Fruit fly (Drosophila melanogaster) whole organism, embryonic: Measurements from ENCODE around the gene cno.

Experiments
- Awh ChIP-seq: fragments of 200-800 bp; sonication (Bioruptor generic); IDR thresholded peaks from 2 replicates; pipeline ENCODE4, ENCODE4 v1.3.6; 2022; ENCODE audit warnings: missing biosample characterization, missing genetic modification characterization
- CG10209 ChIP-seq: fragments of 200-800 bp; sonication (Bioruptor generic); optimal IDR thresholded peaks from 3 replicates; lab custom pipeline; 2017; ENCODE audit warnings: missing biosample characterization, mild to moderate bottlenecking, missing genetic modification characterization, missing genetic modification reagents
- CG10267 ChIP-seq: fragments of 200-800 bp; sonication (Bioruptor generic); optimal IDR thresholded peaks from 2 replicates; lab custom pipeline; 2018; ENCODE audit warnings: missing biosample characterization, mild to moderate bottlenecking, missing genetic modification characterization, moderate library complexity
- CG10979 ChIP-seq: fragments of 200-800 bp; sonication (Bioruptor generic); optimal IDR thresholded peaks from 2 replicates; lab custom pipeline; 2018; ENCODE audit warnings: missing biosample characterization, mild to moderate bottlenecking, missing genetic modification characterization, moderate library complexity
- CG11723 ChIP-seq: fragments of 200-800 bp; sonication (Bioruptor generic); optimal IDR thresholded peaks from 2 replicates; lab custom pipeline; 2017; ENCODE audit warnings: missing biosample characterization, mild to moderate bottlenecking, missing genetic modification characterization
- CG12391 ChIP-seq: fragments of 200-800 bp; sonication (Bioruptor generic); optimal IDR thresholded peaks from 3 replicates; lab custom pipeline; 2018; ENCODE audit warnings: missing biosample characterization, mild to moderate bottlenecking, missing genetic modification characterization, moderate library complexity
- CG13894 ChIP-seq: fragments of 200-800 bp; sonication (Bioruptor generic); optimal IDR thresholded peaks from 3 replicates; lab custom pipeline; 2018; ENCODE audit warnings: missing biosample characterization, mild to moderate bottlenecking, missing genetic modification characterization, moderate library complexity
- CG14014 ChIP-seq: fragments of 200-800 bp; sonication (Bioruptor generic); IDR thresholded peaks from 2 replicates; pipeline ENCODE4 v1.3.6; 2022; ENCODE audit warnings: missing biosample characterization, missing genetic modification characterization
- CG1603 ChIP-seq: fragments of 200-800 bp; sonication (Bioruptor generic); optimal IDR thresholded peaks from 2 replicates; lab custom pipeline; 2019; ENCODE audit warnings: missing biosample characterization, mild to moderate bottlenecking, missing genetic modification characterization, moderate library complexity
- CG18262 ChIP-seq: fragments of 200-800 bp; optimal IDR thresholded peaks from 3 replicates; lab custom pipeline; 2019; ENCODE audit warnings: missing biosample characterization, mild to moderate bottlenecking, missing genetic modification characterization, moderate library complexity
- CG18599 ChIP-seq: fragments of 200-800 bp; sonication (Bioruptor generic); optimal IDR thresholded peaks from 3 replicates; lab custom pipeline; 2017; ENCODE audit warnings: missing biosample characterization, missing genetic modification characterization, mild to moderate bottlenecking, moderate library complexity, missing genetic modification reagents
- CG2712 ChIP-seq: fragments of 200-800 bp; optimal IDR thresholded peaks from 3 replicates; lab custom pipeline; 2019; ENCODE audit warnings: missing biosample characterization, mild to moderate bottlenecking, missing genetic modification characterization, moderate library complexity
- CG3726 ChIP-seq: fragments of 200-800 bp; sonication (Bioruptor generic); IDR thresholded peaks from 3 replicates; pipeline ENCODE4, ENCODE4 v1.3.6; 2022; ENCODE audit warnings: missing biosample characterization, missing genetic modification characterization
- CG4360 ChIP-seq: fragments of 200-800 bp; sonication (Bioruptor generic); IDR thresholded peaks from 2 replicates; pipeline ENCODE4 v1.3.6; 2022; ENCODE audit warnings: missing biosample characterization, missing genetic modification characterization
- CG7839 ChIP-seq: fragments of 200-800 bp; sonication (Bioruptor generic); optimal IDR thresholded peaks from 3 replicates; lab custom pipeline; 2018; ENCODE audit warnings: missing biosample characterization, mild to moderate bottlenecking, missing genetic modification characterization, moderate library complexity
- CG8765 ChIP-seq: fragments of 200-800 bp; sonication (Bioruptor generic); IDR thresholded peaks from 2 replicates; pipeline ENCODE4 v1.3.6; 2022; ENCODE audit warnings: missing biosample characterization, missing genetic modification characterization
- CoRest ChIP-seq: fragments of 200-800 bp; sonication (Bioruptor generic); optimal IDR thresholded peaks from 3 replicates; lab custom pipeline; 2018; ENCODE audit warnings: missing biosample characterization, mild to moderate bottlenecking, missing genetic modification characterization, moderate library complexity
- D19A ChIP-seq: fragments of 200-800 bp; optimal IDR thresholded peaks from 3 replicates; lab custom pipeline; 2019; ENCODE audit warnings: missing biosample characterization, mild to moderate bottlenecking, missing genetic modification characterization, moderate library complexity
- Ets65A ChIP-seq: fragments of 200-800 bp; sonication (Bioruptor generic); peaks from one replicate; lab custom pipeline; 2016; ENCODE audit warnings: missing biosample characterization, missing genetic modification characterization
- Hey ChIP-seq: fragments of 200-800 bp; sonication (Bioruptor generic); optimal IDR thresholded peaks from 3 replicates; lab custom pipeline; 2018; ENCODE audit warnings: missing biosample characterization, mild to moderate bottlenecking, missing genetic modification characterization
- Kr ChIP-seq: fragments of 200-800 bp; sonication (Bioruptor generic); optimal IDR thresholded peaks from 2 replicates; lab custom pipeline; 2017; ENCODE audit warnings: missing biosample characterization, mild to moderate bottlenecking, missing genetic modification characterization
- Med ChIP-seq: fragments of 200-800 bp; sonication (Bioruptor generic); peaks from one replicate; lab custom pipeline; 2016; ENCODE audit warnings: missing biosample characterization, missing genetic modification characterization, mild to moderate bottlenecking, inconsistent platforms, moderate library complexity
- Nf-YA ChIP-seq: fragments of 200-800 bp; sonication (Bioruptor generic); IDR thresholded peaks from 2 replicates; pipeline ENCODE4 v1.3.6; 2022; ENCODE audit warnings: missing biosample characterization, missing genetic modification characterization
- Xbp1 ChIP-seq: fragments of 200-800 bp; sonication (Bioruptor generic); optimal IDR thresholded peaks from 3 replicates; lab custom pipeline; 2016; ENCODE audit warnings: missing biosample characterization, mild to moderate bottlenecking, missing genetic modification characterization
- Xrp1 ChIP-seq: fragments of 200-800 bp; sonication (Bioruptor generic); IDR thresholded peaks from 2 replicates; pipeline ENCODE4 v1.3.6; 2022; ENCODE audit warnings: missing biosample characterization, missing genetic modification characterization
- ara ChIP-seq: fragments of 200-800 bp; sonication (Bioruptor generic); IDR thresholded peaks from 2 replicates; pipeline ENCODE4 v1.3.6; 2022; ENCODE audit warnings: missing biosample characterization, missing genetic modification characterization
- bsh ChIP-seq, 2 experiments: fragments of 200-800 bp; sonication (Bioruptor generic); optimal IDR thresholded peaks; 2 replicates each; lab custom pipeline; 2017 to 2018; ENCODE audit warnings: mild to moderate bottlenecking in 2 of 2, missing biosample characterization in 2 of 2, missing genetic modification characterization in 2 of 2, moderate library complexity in 1 of 2
- chm ChIP-seq: fragments of 200-800 bp; sonication (Bioruptor generic); IDR thresholded peaks from 2 replicates; pipeline ENCODE4 v1.3.6; 2022; ENCODE audit warnings: missing biosample characterization, missing genetic modification characterization
- crol ChIP-seq: fragments of 200-800 bp; sonication (Bioruptor generic); IDR thresholded peaks from 2 replicates; pipeline ENCODE4 v1.3.6; 2022; ENCODE audit warnings: missing biosample characterization, missing genetic modification characterization
- dmrt11E ChIP-seq: fragments of 200-800 bp; sonication (Bioruptor generic); optimal IDR thresholded peaks from 3 replicates; lab custom pipeline; 2018; ENCODE audit warnings: missing biosample characterization, mild to moderate bottlenecking, missing genetic modification characterization, moderate library complexity
- eve ChIP-seq, 2 experiments: fragments of >200 bp; optimal IDR thresholded peaks; 2 replicates each; lab custom pipeline; 2017; ENCODE audit warnings: missing biosample characterization in 2 of 2, missing genetic modification characterization in 2 of 2
- grau ChIP-seq: fragments of 200-800 bp; optimal IDR thresholded peaks from 3 replicates; lab custom pipeline; 2019; ENCODE audit warnings: missing biosample characterization, mild to moderate bottlenecking, missing genetic modification characterization, moderate library complexity
- gsb-n ChIP-seq: fragments of 200-800 bp; sonication (Bioruptor generic); optimal IDR thresholded peaks from 3 replicates; lab custom pipeline; 2018; ENCODE audit warnings: missing biosample characterization, mild to moderate bottlenecking, missing genetic modification characterization
- h ChIP-seq: fragments of >200 bp; optimal IDR thresholded peaks from 2 replicates; lab custom pipeline; 2017
- kni ChIP-seq: fragments of 200-800 bp; sonication (Bioruptor generic); optimal IDR thresholded peaks from 3 replicates; lab custom pipeline; 2017; ENCODE audit warnings: mild to moderate bottlenecking, missing biosample characterization, missing genetic modification reagents, missing genetic modification characterization
- lab ChIP-seq: fragments of 200-800 bp; sonication (Bioruptor generic); optimal IDR thresholded peaks from 3 replicates; lab custom pipeline; 2017; ENCODE audit warnings: missing biosample characterization, missing genetic modification characterization, mild to moderate bottlenecking, moderate library complexity, missing genetic modification reagents
- lola ChIP-seq, 3 experiments: fragments of >200 bp in 2 of 3; fragments of 200-800 bp in 1 of 3; sonication (Bioruptor generic) in 1 of 3; optimal IDR thresholded peaks; 2 replicates each; lab custom pipeline; 2017 to 2019; ENCODE audit warnings: missing biosample characterization in 3 of 3, missing genetic modification characterization in 3 of 3, mild to moderate bottlenecking in 1 of 3, moderate library complexity in 1 of 3
- nerfin-1 ChIP-seq: fragments of 200-800 bp; sonication (Bioruptor generic); optimal IDR thresholded peaks from 3 replicates; lab custom pipeline; 2019; ENCODE audit warnings: missing biosample characterization, mild to moderate bottlenecking, missing genetic modification characterization, moderate library complexity
- onecut ChIP-seq: fragments of 200-800 bp; sonication (Bioruptor generic); IDR thresholded peaks from 2 replicates; pipeline ENCODE4 v1.3.6; 2022; ENCODE audit warnings: missing biosample characterization, missing genetic modification characterization
- pan ChIP-seq, 4 experiments: fragments of >200 bp in 3 of 4; fragments of 200-800 bp in 1 of 4; sonication (Bioruptor generic) in 1 of 4; optimal IDR thresholded peaks in 3 of 4; IDR thresholded peaks in 1 of 4; 2 replicates each; pipeline versions ENCODE4 v1.3.6 to Lab custom; 2017 to 2022; ENCODE audit warnings: missing biosample characterization in 2 of 4, missing genetic modification characterization in 2 of 4, mixed read lengths in 1 of 4
- phol ChIP-seq: fragments of 200-800 bp; sonication (Bioruptor generic); optimal IDR thresholded peaks from 3 replicates; lab custom pipeline; 2018; ENCODE audit warnings: missing biosample characterization, mild to moderate bottlenecking, missing genetic modification characterization, moderate library complexity
- pros ChIP-seq: fragments of 200-800 bp; sonication (Bioruptor generic); optimal IDR thresholded peaks from 3 replicates; lab custom pipeline; 2019; ENCODE audit warnings: missing biosample characterization, mild to moderate bottlenecking, missing genetic modification characterization, moderate library complexity
- row ChIP-seq: fragments of 200-800 bp; sonication (Bioruptor generic); IDR thresholded peaks from 3 replicates; pipeline ENCODE4 v1.3.6; 2022; ENCODE audit warnings: missing biosample characterization, missing genetic modification characterization
- sd ChIP-seq: fragments of 200-800 bp; sonication (Bioruptor generic); optimal IDR thresholded peaks from 3 replicates; lab custom pipeline; 2018; ENCODE audit warnings: missing biosample characterization, mild to moderate bottlenecking, missing genetic modification characterization, moderate library complexity
- sisA ChIP-seq: fragments of 200-800 bp; sonication (Bioruptor generic); IDR thresholded peaks from 2 replicates; pipeline ENCODE4 v1.3.6; 2022; ENCODE audit warnings: missing biosample characterization, missing genetic modification characterization
- tup ChIP-seq: fragments of 200-800 bp; sonication (Bioruptor generic); optimal IDR thresholded peaks from 2 replicates; lab custom pipeline; 2016; ENCODE audit warnings: missing biosample characterization, mild to moderate bottlenecking, missing genetic modification characterization, moderate library complexity
- unc-4 ChIP-seq: fragments of 200-800 bp; sonication (Bioruptor generic); IDR thresholded peaks from 2 replicates; pipeline ENCODE4 v1.3.6; 2022; ENCODE audit warnings: missing biosample characterization, missing genetic modification characterization; ENCODE audit not compliant: partially characterized antibody

Gene cno

DNA sequence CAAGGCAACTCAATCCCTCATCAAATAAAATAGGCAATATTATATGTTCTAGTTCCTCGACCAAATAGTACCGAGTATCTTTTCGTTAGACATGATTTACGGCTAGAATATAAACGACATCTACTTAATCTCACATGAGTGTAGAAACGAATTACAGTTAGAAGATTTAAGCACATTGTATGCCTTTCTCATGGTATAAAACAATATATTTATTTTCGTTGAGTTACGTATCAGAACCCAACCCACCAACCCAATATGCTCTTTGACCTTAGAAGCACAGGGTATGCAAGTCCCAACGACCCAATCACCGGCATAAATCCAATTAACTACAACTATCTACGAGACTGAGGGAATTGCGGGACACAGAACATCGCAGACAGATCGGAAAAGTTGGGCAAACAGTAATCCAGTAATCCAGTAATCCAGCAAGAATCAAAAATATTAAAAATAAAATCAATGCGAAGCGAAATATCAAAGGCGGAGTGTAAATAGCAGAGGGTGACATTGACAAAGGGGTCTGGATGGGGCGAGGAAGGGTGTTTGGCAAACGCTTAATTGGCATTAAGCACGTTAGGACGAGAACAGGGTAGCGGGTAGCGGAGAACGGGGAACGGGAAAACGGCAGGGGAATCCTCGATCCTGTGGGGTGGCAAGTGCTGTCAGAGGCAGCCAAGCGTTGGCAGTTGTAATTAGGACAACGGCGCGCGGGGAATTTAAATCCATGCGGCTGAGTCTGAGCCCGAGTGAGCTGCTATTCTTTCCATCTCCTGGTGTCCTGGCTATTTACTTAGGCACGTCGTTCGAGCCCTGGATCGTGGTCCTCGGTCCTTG, 94.8 kb downstream of the cno start:
- peak; percentile 91 for TF ChIP-seq pros (GFP tag; lab: Kevin White, UChicago)
- peak; percentile 25 for TF ChIP-seq Kr (GFP tag; lab: Kevin White, UChicago)
- TF ChIP-seq h (lab: Kevin White, UChicago), result no peak
- TF ChIP-seq Nf-YA (GFP tag; lab: Robert Waterston, UW), result no peak
- TF ChIP-seq CG3726, result no peak
- TF ChIP-seq bsh (GFP tag; optimal IDR thresholded peaks at IDR 0.05; lab: Kevin White, UChicago), result peak in 1 of 2 experiments; percentile 35
- peak in 1 of 2 experiments; percentile 67 for TF ChIP-seq eve (GFP tag; optimal IDR thresholded peaks at IDR 0.05; lab: Kevin White, UChicago)
- no peak for TF ChIP-seq sisA
- TF ChIP-seq grau (tag; lab: Kevin White, UChicago), result peak; percentile 9
- peak; percentile 78 for TF ChIP-seq crol (GFP tag; lab: Robert Waterston, UW)
- TF ChIP-seq CG18599 (GFP tag; lab: Kevin White, UChicago), result peak; percentile 31
- TF ChIP-seq kni (GFP tag; lab: Kevin White, UChicago), result peak; percentile 60
- peak; percentile 13 for TF ChIP-seq D19A (tag; lab: Kevin White, UChicago)
- TF ChIP-seq Xrp1, result peak; percentile 44; the same call in 1 of the 2 replicates
- TF ChIP-seq tup (GFP tag; lab: Kevin White, UChicago), result no peak
- peak; percentile 53; the same call in 1 of the 2 replicates for TF ChIP-seq CG8765 (GFP tag; lab: Robert Waterston, UW)
- TF ChIP-seq CG14014 (GFP tag; lab: Robert Waterston, UW), result no peak
- TF ChIP-seq row (GFP tag; lab: Robert Waterston, UW), result peak; percentile 49; the same call in 2 of the 3 replicates
- peak; percentile 31 for TF ChIP-seq CG12391
- peak; percentile 26 for TF ChIP-seq sd (tag; lab: Kevin White, UChicago)
- peak; percentile 40 for TF ChIP-seq CG10979 (tag; lab: Kevin White, UChicago)
- TF ChIP-seq CG4360 (GFP tag; lab: Robert Waterston, UW), result no peak
- TF ChIP-seq phol (tag; lab: Kevin White, UChicago), result peak; percentile 8
- TF ChIP-seq nerfin-1 (tag; lab: Kevin White, UChicago), result peak; percentile 62
- TF ChIP-seq Xbp1 (GFP tag; lab: Kevin White, UChicago), result peak; percentile 12
- peak; percentile 31 for TF ChIP-seq CG18262 (tag; lab: Kevin White, UChicago)
- peak; percentile 23 for TF ChIP-seq CG13894 (tag; lab: Kevin White, UChicago)
- peak; percentile 53 for TF ChIP-seq gsb-n (tag; lab: Kevin White, UChicago)
- no peak for TF ChIP-seq lab (GFP tag; lab: Kevin White, UChicago)
- peak; percentile 66 for TF ChIP-seq Med
- TF ChIP-seq ara, result no peak
- TF ChIP-seq CG1603, result peak; percentile 44
- TF ChIP-seq CG7839 (tag; lab: Kevin White, UChicago), result peak; percentile 37
- peak; percentile 0 for TF ChIP-seq CoRest
- TF ChIP-seq Hey (tag; lab: Kevin White, UChicago), result peak; percentile 86
- TF ChIP-seq CG10209, result no peak
- 0 out of 2 replicates have a peak, but pooled peaks have one; percentile 20 for TF ChIP-seq chm (GFP tag; lab: Robert Waterston, UW)
- TF ChIP-seq Ets65A (GFP tag; lab: Kevin White, UChicago), result peak; percentile 61
- peak; percentile 50 for TF ChIP-seq dmrt11E (tag; lab: Kevin White, UChicago)
- TF ChIP-seq CG2712 (tag; lab: Kevin White, UChicago), result peak; percentile 32
- no peak for TF ChIP-seq unc-4 (GFP tag; lab: Robert Waterston, UW)
- no peak for TF ChIP-seq CG11723
- peak in 1 of 3 experiments; percentile 30 for TF ChIP-seq lola (GFP tag; optimal IDR thresholded peaks at IDR 0.05; lab: Kevin White, UChicago)
- peak in 1 of 2 experiments; percentile 39 for TF ChIP-seq pan (optimal IDR thresholded peaks at IDR 0.05; lab: Kevin White, UChicago)
- TF ChIP-seq pan (GFP tag; optimal IDR thresholded peaks at IDR 0.05 in 1 of 2, IDR thresholded peaks at IDR 0.05 in 1 of 2), result peak in 1 of 2 experiments; percentile 15
- peak; percentile 22 for TF ChIP-seq CG10267
- TF ChIP-seq Awh (GFP tag; lab: Robert Waterston, UW), result peak; percentile 70
- TF ChIP-seq onecut (GFP tag; lab: Robert Waterston, UW), result peak; percentile 39
